Worm (Caenorhabditis elegans) whole organism, L4 larva: ENCODE data around the gene ccep-135.
A peak's percentile ranks its signal among the peaks of the same experiment; 100 is the strongest.

ENCODE experiments used
- F49E8.2 ChIP-seq: sonication (generic microtip); optimal IDR thresholded peaks from 2 replicates; lab custom pipeline; 2016; ENCODE audit warnings: missing compliant biosample characterization, mild to moderate bottlenecking, missing genetic modification characterization, borderline replicate concordance
- ZK546.5 ChIP-seq, 2 experiments: sonication (generic microtip); optimal IDR thresholded peaks; 2 replicates each; lab custom pipeline; 2017; ENCODE audit warnings: missing biosample characterization in 2 of 2, missing genetic modification characterization in 2 of 2
- ceh-28 ChIP-seq: fragments of 150-350 bp; optimal IDR thresholded peaks from 2 replicates; lab custom pipeline; 2014; ENCODE audit warnings: missing biosample characterization, missing genetic modification reagents, missing genetic modification characterization
- fkh-10 ChIP-seq: fragments of 150-350 bp; optimal IDR thresholded peaks from 2 replicates; lab custom pipeline; 2014; ENCODE audit warnings: missing biosample characterization, missing genetic modification reagents, missing genetic modification characterization
- lin-1 ChIP-seq: fragments of 200-800 bp; sonication (Bioruptor generic); IDR thresholded peaks from 2 replicates; pipeline ENCODE4 v1.3.6; 2022; ENCODE audit warnings: missing genetic modification reagents, missing genetic modification characterization, missing compliant biosample characterization
- lin-13 ChIP-seq: fragments of 150-350 bp; optimal IDR thresholded peaks from 2 replicates; lab custom pipeline; 2014; ENCODE audit warnings: missing biosample characterization, missing genetic modification reagents, missing genetic modification characterization
- lin-39 ChIP-seq: fragments of 150-350 bp; optimal IDR thresholded peaks from 2 replicates; lab custom pipeline; 2014; ENCODE audit warnings: missing biosample characterization, missing genetic modification reagents, missing genetic modification characterization
- pha-4 ChIP-seq, 2 experiments: fragments of 150-350 bp in 1 of 2; fragments of 200-800 bp in 1 of 2; sonication (Bioruptor generic) in 1 of 2; IDR thresholded peaks in 1 of 2; optimal IDR thresholded peaks in 1 of 2; 2 replicates each; pipeline versions ENCODE4 v1.3.6 to Lab custom; 2014 to 2022; ENCODE audit warnings: missing genetic modification characterization in 2 of 2, missing genetic modification reagents in 2 of 2, missing biosample characterization in 1 of 2, missing compliant biosample characterization in 1 of 2
- rbr-2 ChIP-seq: sonication (generic microtip); optimal IDR thresholded peaks from 2 replicates; lab custom pipeline; 2016; ENCODE audit warnings: missing genotype, missing genetic modification characterization, missing compliant biosample characterization
- sdz-12 ChIP-seq: fragments of 200-800 bp; sonication (Bioruptor generic); optimal IDR thresholded peaks from 2 replicates; lab custom pipeline; 2018; ENCODE audit warnings: mild to moderate bottlenecking, missing genetic modification characterization, missing compliant biosample characterization
- skn-1 ChIP-seq: fragments of 150-350 bp; optimal IDR thresholded peaks from 2 replicates; lab custom pipeline; 2014; ENCODE audit warnings: missing biosample characterization, missing genetic modification characterization
- unc-130 ChIP-seq: sonication (generic microtip); optimal IDR thresholded peaks from 2 replicates; lab custom pipeline; 2016; ENCODE audit warnings: missing genetic modification reagents, missing genetic modification characterization, missing compliant biosample characterization
- unc-39 ChIP-seq: sonication (generic microtip); optimal IDR thresholded peaks from 2 replicates; lab custom pipeline; 2017; ENCODE audit warnings: missing biosample characterization, missing genetic modification characterization
- unc-62 ChIP-seq, 3 experiments: fragments of 150-350 bp in 1 of 3; sonication (generic microtip); optimal IDR thresholded peaks in 2 of 3; peaks in 1 of 3; 1 replicate in 1 of 3; 2 replicates in 2 of 3; lab custom pipeline; 2014 to 2017; ENCODE audit warnings: missing biosample characterization in 3 of 3, missing genetic modification characterization in 3 of 3, missing genetic modification reagents in 3 of 3, missing genotype in 1 of 3

ce11 chrIII:3119972-3120371 lies 28.3 kb downstream of the ccep-135 start:
- TF ChIP-seq lin-1 (no peak), unc-62 (GFP tag; optimal IDR thresholded peaks at IDR 0.05 in 1 of 2; lab: Kevin White, UChicago) (peak in 1 of 2 experiments; percentile 66), unc-62 (tag; optimal IDR thresholded peaks at IDR 0.05; lab: Kevin White, UChicago) (no peak), sdz-12 (GFP tag; lab: Kevin White, UChicago) (no peak), fkh-10 (GFP tag; lab: Kevin White, UChicago) (no peak), unc-39 (tag; lab: Kevin White, UChicago) (no peak), lin-39 (tag; lab: Kevin White, UChicago) (no peak), skn-1 (tag; lab: Kevin White, UChicago) (no peak), lin-13 (GFP tag; lab: Kevin White, UChicago) (no peak), unc-130 (GFP tag; lab: Kevin White, UChicago) (no peak), rbr-2 (tag; lab: Kevin White, UChicago) (no peak), ceh-28 (tag; lab: Kevin White, UChicago) (no peak), F49E8.2 (tag; lab: Kevin White, UChicago) (no peak), ZK546.5 (tag; optimal IDR thresholded peaks at IDR 0.05; lab: Kevin White, UChicago) (no peak), pha-4 (GFP tag; IDR thresholded peaks at IDR 0.05; lab: Robert Waterston, UW) (no peak), pha-4 (tag; optimal IDR thresholded peaks at IDR 0.05; lab: Kevin White, UChicago) (no peak)
